Worm (Caenorhabditis elegans): ENCODE measurements around the gene B0496.1.

The B0496.1 gene

ce11 chrIV:7488457-7488783 is 42.3 kb downstream of the B0496.1 start:
- no peak for TF ChIP-seq lim-6 (tag; optimal IDR thresholded peaks at IDR 0.05)
- TF ChIP-seq unc-86 (tag; optimal IDR thresholded peaks at IDR 0.05): no peak
- no peak for TF ChIP-seq nfya-1 (tag; optimal IDR thresholded peaks at IDR 0.05)
- TF ChIP-seq unc-55 (GFP tag; optimal IDR thresholded peaks at IDR 0.05): no peak
- no peak for TF ChIP-seq ets-4 (tag; optimal IDR thresholded peaks at IDR 0.05)
- TF ChIP-seq hlh-30 (tag; optimal IDR thresholded peaks at IDR 0.05; ENCODE audit: insufficient read depth): no peak

- TF ChIP-seq fkh-10 (GFP tag; optimal IDR thresholded peaks at IDR 0.05) (no peak), mec-3 (tag; optimal IDR thresholded peaks at IDR 0.05; ENCODE audit: borderline replicate concordance) (no peak), elt-4 (tag; optimal IDR thresholded peaks at IDR 0.05) (no peak), dmd-4 (tag; optimal IDR thresholded peaks at IDR 0.05; ENCODE audit: borderline replicate concordance) (no peak), zip-5 (tag; optimal IDR thresholded peaks at IDR 0.05) (no peak), K02D7.2 (tag; optimal IDR thresholded peaks at IDR 0.05) (no peak)
Measured at ce11 chrIV:7491464-7491863, 45.4 kb downstream of the B0496.1 start, which contains the start of gene F55G1.1. F55G1.1 (plus strand) TSS chrIV:7491764.
